Fruit fly (Drosophila melanogaster): ENCODE measurements around the gene twin.

Gene twin

DNA sequence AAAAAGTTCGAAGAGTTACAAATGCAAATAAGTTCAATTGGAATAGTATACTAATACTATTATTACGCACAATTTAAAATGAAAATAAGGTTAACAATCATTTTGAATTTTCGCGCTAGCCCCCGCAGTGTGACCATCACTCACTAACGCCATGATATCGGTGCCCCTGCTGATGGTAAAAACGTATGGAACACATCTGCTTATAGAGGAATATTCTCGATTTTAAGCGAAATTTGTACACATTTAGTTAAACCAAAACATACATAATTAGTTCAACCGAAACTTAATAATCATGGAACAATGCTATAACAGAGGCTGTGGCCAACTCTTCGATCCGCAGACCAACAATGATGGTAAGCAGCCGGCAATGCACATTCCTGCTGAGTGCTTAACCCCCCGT, 35.6 kb downstream of the twin start, which contains the start of gene mora (continued):
- TF ChIP-seq crp (GFP tag; optimal IDR thresholded peaks at IDR 0.05) (peak in 1 of 2 experiments; percentile 69), Myb (GFP tag; optimal IDR thresholded peaks at IDR 0.05) (no peak), lov (optimal IDR thresholded peaks at IDR 0.05) (no peak), lov (GFP tag; IDR thresholded peaks at IDR 0.05) (no peak), ssp (GFP tag; IDR thresholded peaks at IDR 0.05) (no peak), Pdp1 (GFP tag; optimal IDR thresholded peaks at IDR 0.05) (no peak), CG31224 (GFP tag; IDR thresholded peaks at IDR 0.05) (no peak), ATbp (GFP tag; optimal IDR thresholded peaks at IDR 0.05) (no peak), sr (GFP tag; IDR thresholded peaks at IDR 0.05) (no peak), dimm (GFP tag; IDR thresholded peaks at IDR 0.05) (no peak), bbx (GFP tag; IDR thresholded peaks at IDR 0.05; ENCODE audit: partially characterized antibody) (no peak), CG6272 (GFP tag; IDR thresholded peaks at IDR 0.05) (no peak), knrl (GFP tag; IDR thresholded peaks at IDR 0.05; ENCODE audit: partially characterized antibody) (no peak), CG17385 (GFP tag; optimal IDR thresholded peaks at IDR 0.05) (no peak), CG34422 (GFP tag; IDR thresholded peaks at IDR 0.05) (no peak), D (optimal IDR thresholded peaks at IDR 0.05) (no peak), D (GFP tag; optimal IDR thresholded peaks at IDR 0.05) (no peak), slbo (GFP tag; IDR thresholded peaks at IDR 0.05) (no peak), Max (GFP tag; optimal IDR thresholded peaks at IDR 0.05) (no peak), CG4617 (GFP tag; optimal IDR thresholded peaks at IDR 0.05; ENCODE audit: borderline replicate concordance) (peak; percentile 69), CG2875 (GFP tag; optimal IDR thresholded peaks at IDR 0.05) (no peak), CG3995 (GFP tag; optimal IDR thresholded peaks at IDR 0.05) (peak; percentile 38), CG11093 (GFP tag; IDR thresholded peaks at IDR 0.05) (no peak), CG11247 (GFP tag; IDR thresholded peaks at IDR 0.05) (no peak), CG32532 (GFP tag; IDR thresholded peaks at IDR 0.05) (no peak), sc (optimal IDR thresholded peaks at IDR 0.05) (no peak), sc (GFP tag; optimal IDR thresholded peaks at IDR 0.05) (no peak), CG7987 (GFP tag; optimal IDR thresholded peaks at IDR 0.05) (no peak), Dbx (GFP tag; IDR thresholded peaks at IDR 0.05) (no peak), H15 (GFP tag; IDR thresholded peaks at IDR 0.05) (no peak), CG1233 (GFP tag; optimal IDR thresholded peaks at IDR 0.05) (no peak), CG13775 (GFP tag; optimal IDR thresholded peaks at IDR 0.05) (no peak), row (GFP tag; IDR thresholded peaks at IDR 0.05) (peak; percentile 11; the same call in 1 of the 3 replicates), so (GFP tag; IDR thresholded peaks at IDR 0.05) (no peak), tna (GFP tag; IDR thresholded peaks at IDR 0.05; ENCODE audit: partially characterized antibody) (no peak), CG10267 (tag; optimal IDR thresholded peaks at IDR 0.05) (peak; percentile 22), Dll (GFP tag; IDR thresholded peaks at IDR 0.05; ENCODE audit: partially characterized antibody) (0 out of 4 replicates have a peak, but pooled peaks have one; percentile 29), Dp (GFP tag; optimal IDR thresholded peaks at IDR 0.05) (peak; percentile 93), ro (GFP tag; IDR thresholded peaks at IDR 0.05) (no peak), nmo (GFP tag; optimal IDR thresholded peaks at IDR 0.05) (no peak), ewg (GFP tag; optimal IDR thresholded peaks at IDR 0.05) (no peak), Lim3 (GFP tag; IDR thresholded peaks at IDR 0.05) (no peak), dmrt11E (tag; optimal IDR thresholded peaks at IDR 0.05) (no peak), sens (GFP tag) (no peak), CG4730 (GFP tag; IDR thresholded peaks at IDR 0.05) (no peak), MBD-R2 (GFP tag; IDR thresholded peaks at IDR 0.05) (peak; percentile 36; the same call in 1 of the 2 replicates), CG18476 (GFP tag; optimal IDR thresholded peaks at IDR 0.05) (no peak), pfk (GFP tag; optimal IDR thresholded peaks at IDR 0.05) (no peak), CG13287 (GFP tag; IDR thresholded peaks at IDR 0.05; ENCODE audit: partially characterized antibody) (peak; percentile 49), CG4424 (GFP tag; optimal IDR thresholded peaks at IDR 0.05) (no peak), ranshi (GFP tag; IDR thresholded peaks at IDR 0.05) (no peak), amos (GFP tag; IDR thresholded peaks at IDR 0.05; ENCODE audit: partially characterized antibody) (peak; percentile 13; the same call in 1 of the 2 replicates)
